Fruit fly (Drosophila melanogaster): ENCODE results near the gene Thor.

DNA sequence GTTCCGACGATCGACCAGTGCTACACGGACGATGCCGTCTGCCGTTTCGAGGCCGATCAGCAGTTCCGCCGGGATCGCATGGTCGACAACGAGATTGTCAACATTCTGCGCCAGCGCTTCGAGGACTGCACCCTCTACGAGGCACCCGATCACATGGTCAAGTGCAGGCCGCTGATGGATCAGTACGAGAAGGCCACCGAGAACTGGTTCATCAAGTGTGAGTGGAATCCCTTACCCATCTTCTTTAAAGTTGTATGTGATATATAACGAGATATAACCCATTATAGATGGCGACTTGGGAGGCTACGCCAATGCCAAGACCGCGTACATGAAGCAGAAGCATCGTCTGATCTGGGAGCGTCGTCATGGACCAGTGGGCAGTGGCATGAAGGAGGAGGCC, 11.4 kb upstream of the Thor start:
- TF ChIP-seq fru (GFP tag; optimal IDR thresholded peaks at IDR 0.05), result no peak
- no peak for TF ChIP-seq sv (GFP tag; optimal IDR thresholded peaks at IDR 0.05)
- TF ChIP-seq pan (optimal IDR thresholded peaks at IDR 0.05), result no peak

Measured in whole organism, wandering third instar larva.